Worm (Caenorhabditis elegans) whole organism, late embryonic: ENCODE measurements around the gene lst-6.

ENCODE experiments used
- C08G9.2 ChIP-seq: sonication (generic microtip); optimal IDR thresholded peaks from 2 replicates; lab custom pipeline; 2016; ENCODE audit warnings: mild to moderate bottlenecking, missing genetic modification characterization, moderate library complexity, missing compliant biosample characterization
- C38D4.7 ChIP-seq: fragments of 200-800 bp; sonication (Bioruptor generic); optimal IDR thresholded peaks from 2 replicates; lab custom pipeline; 2018; ENCODE audit warnings: mild to moderate bottlenecking, missing genetic modification characterization, moderate library complexity, missing compliant biosample characterization
- K02D7.2 ChIP-seq: sonication (generic microtip); optimal IDR thresholded peaks from 2 replicates; lab custom pipeline; 2017; ENCODE audit warnings: mild to moderate bottlenecking, missing genetic modification characterization, missing compliant biosample characterization
- T23F11.4 ChIP-seq: fragments of 200-800 bp; sonication (Bioruptor generic); optimal IDR thresholded peaks from 2 replicates; lab custom pipeline; 2018; ENCODE audit warnings: mild to moderate bottlenecking, missing genetic modification characterization, missing compliant biosample characterization
- Y22D7AL.16 ChIP-seq: sonication (generic microtip); optimal IDR thresholded peaks from 2 replicates; lab custom pipeline; 2016; ENCODE audit warnings: missing genetic modification characterization, missing compliant biosample characterization
- ahr-1 ChIP-seq: sonication (generic microtip); optimal IDR thresholded peaks from 2 replicates; lab custom pipeline; 2016; ENCODE audit warnings: missing genetic modification characterization, missing compliant biosample characterization
- ama-1 ChIP-seq: fragments of 150-350 bp; optimal IDR thresholded peaks from 2 replicates; lab custom pipeline; 2014
- ceh-14 ChIP-seq: sonication (generic microtip); optimal IDR thresholded peaks from 2 replicates; lab custom pipeline; 2016; ENCODE audit warnings: missing genotype, missing genetic modification characterization, missing compliant biosample characterization
- ceh-18 ChIP-seq: sonication (generic microtip); optimal IDR thresholded peaks from 2 replicates; lab custom pipeline; 2016; ENCODE audit warnings: missing genetic modification characterization, missing compliant biosample characterization
- ceh-2 ChIP-seq: sonication (generic microtip); optimal IDR thresholded peaks from 2 replicates; lab custom pipeline; 2016; ENCODE audit warnings: missing genotype, missing genetic modification characterization, missing compliant biosample characterization
- ceh-22 ChIP-seq: sonication (generic microtip); optimal IDR thresholded peaks from 2 replicates; lab custom pipeline; 2017; ENCODE audit warnings: missing biosample characterization, missing genetic modification characterization
- ceh-48 ChIP-seq: sonication (generic microtip); optimal IDR thresholded peaks from 2 replicates; lab custom pipeline; 2016; ENCODE audit warnings: missing genetic modification characterization, inconsistent platforms, missing compliant biosample characterization
- dmd-4 ChIP-seq: sonication (generic microtip); optimal IDR thresholded peaks from 2 replicates; lab custom pipeline; 2016; ENCODE audit warnings: borderline replicate concordance, missing genetic modification characterization, missing compliant biosample characterization
- dve-1 ChIP-seq: sonication (generic microtip); optimal IDR thresholded peaks from 2 replicates; lab custom pipeline; 2017; ENCODE audit warnings: antibody characterized with exemption, mild to moderate bottlenecking, missing genetic modification characterization, missing compliant biosample characterization
- elt-2 ChIP-seq: sonication (generic microtip); optimal IDR thresholded peaks from 2 replicates; lab custom pipeline; 2016; ENCODE audit warnings: missing genetic modification reagents, missing genetic modification characterization, missing compliant biosample characterization
- elt-4 ChIP-seq: sonication (generic microtip); optimal IDR thresholded peaks from 2 replicates; lab custom pipeline; 2016; ENCODE audit warnings: missing genetic modification characterization, missing compliant biosample characterization
- ets-4 ChIP-seq: sonication (generic microtip); optimal IDR thresholded peaks from 2 replicates; lab custom pipeline; 2016; ENCODE audit warnings: missing genetic modification characterization, missing compliant biosample characterization
- eyg-1 ChIP-seq: sonication (generic microtip); optimal IDR thresholded peaks from 2 replicates; lab custom pipeline; 2016; ENCODE audit warnings: missing genotype, missing genetic modification characterization, missing compliant biosample characterization
- fax-1 ChIP-seq: sonication (generic microtip); optimal IDR thresholded peaks from 2 replicates; lab custom pipeline; 2016; ENCODE audit warnings: missing genotype, missing genetic modification characterization, missing compliant biosample characterization
- gmeb-2 ChIP-seq: sonication (generic microtip); optimal IDR thresholded peaks from 2 replicates; lab custom pipeline; 2016; ENCODE audit warnings: missing genetic modification characterization, inconsistent platforms, missing compliant biosample characterization
- hlh-13 ChIP-seq: fragments of 200-800 bp; sonication (Bioruptor generic); optimal IDR thresholded peaks from 2 replicates; lab custom pipeline; 2018; ENCODE audit warnings: mild to moderate bottlenecking, missing genetic modification characterization, missing compliant biosample characterization
- hlh-30 ChIP-seq: sonication (generic microtip); optimal IDR thresholded peaks from 2 replicates; lab custom pipeline; 2017; ENCODE audit warnings: antibody characterized with exemption, missing genetic modification characterization, missing compliant biosample characterization; ENCODE audit not compliant: insufficient read depth
- hlh-6 ChIP-seq: sonication (generic microtip); optimal IDR thresholded peaks from 2 replicates; lab custom pipeline; 2016; ENCODE audit warnings: missing genotype, missing genetic modification characterization, missing compliant biosample characterization
- lin-11 ChIP-seq: fragments of 200-800 bp; sonication (Bioruptor generic); optimal IDR thresholded peaks from 2 replicates; lab custom pipeline; 2018; ENCODE audit warnings: mild to moderate bottlenecking, missing genetic modification characterization, missing compliant biosample characterization
- nhr-11 ChIP-seq: fragments of 150-350 bp; optimal IDR thresholded peaks from 2 replicates; lab custom pipeline; 2014; ENCODE audit warnings: missing biosample characterization, missing genetic modification characterization
- nhr-232 ChIP-seq: sonication (generic microtip); optimal IDR thresholded peaks from 2 replicates; lab custom pipeline; 2016; ENCODE audit warnings: missing genetic modification characterization, missing compliant biosample characterization
- npax-4 ChIP-seq: sonication (generic microtip); optimal IDR thresholded peaks from 2 replicates; lab custom pipeline; 2016; ENCODE audit warnings: missing genetic modification characterization, missing compliant biosample characterization
- odd-2 ChIP-seq: sonication (generic microtip); optimal IDR thresholded peaks from 2 replicates; lab custom pipeline; 2017; ENCODE audit warnings: antibody characterized with exemption, mild to moderate bottlenecking, missing genetic modification characterization, missing compliant biosample characterization
- pag-3 ChIP-seq: sonication (generic microtip); optimal IDR thresholded peaks from 2 replicates; lab custom pipeline; 2016; ENCODE audit warnings: missing compliant biosample characterization, missing genetic modification characterization, borderline replicate concordance
- pax-1 ChIP-seq: fragments of 150-350 bp; optimal IDR thresholded peaks from 2 replicates; lab custom pipeline; 2014; ENCODE audit warnings: missing biosample characterization, missing genetic modification characterization
- pqm-1 ChIP-seq: sonication (generic microtip); optimal IDR thresholded peaks from 2 replicates; lab custom pipeline; 2016; ENCODE audit warnings: missing genetic modification characterization, missing compliant biosample characterization
- sdc-2 ChIP-seq: sonication (generic microtip); optimal IDR thresholded peaks from 2 replicates; lab custom pipeline; 2016; ENCODE audit warnings: missing genotype, missing genetic modification characterization, missing compliant biosample characterization
- sox-4 ChIP-seq: sonication (generic microtip); optimal IDR thresholded peaks from 2 replicates; lab custom pipeline; 2017; ENCODE audit warnings: mild to moderate bottlenecking, missing genetic modification characterization, inconsistent platforms, missing compliant biosample characterization
- syd-9 ChIP-seq: sonication (generic microtip); optimal IDR thresholded peaks from 2 replicates; lab custom pipeline; 2016; ENCODE audit warnings: mild to moderate bottlenecking, missing genetic modification characterization, moderate library complexity, missing compliant biosample characterization
- ztf-16 ChIP-seq: sonication (generic microtip); optimal IDR thresholded peaks from 2 replicates; lab custom pipeline; 2017; ENCODE audit warnings: missing genetic modification characterization, missing compliant biosample characterization

The lst-6 gene

DNA sequence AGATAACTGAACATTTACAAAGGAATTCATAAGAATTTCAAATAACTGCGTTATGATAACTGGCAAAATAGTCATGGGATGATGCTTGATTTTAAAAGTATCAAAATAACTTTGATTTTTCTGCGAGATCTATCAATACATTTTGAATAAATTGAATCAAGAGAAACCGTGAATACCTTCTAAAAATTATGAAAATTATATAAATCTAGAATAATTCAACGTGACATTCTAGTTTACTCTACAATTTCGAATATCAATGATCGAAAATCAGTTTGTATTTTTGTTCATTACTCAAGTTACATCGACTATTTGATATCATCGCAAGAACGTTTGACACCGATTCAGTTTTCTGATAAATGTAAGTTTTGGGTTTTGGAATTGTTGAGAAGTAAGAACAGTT is 39.4 kb upstream of the lst-6 start, which contains the start of gene acs-6 (continued):
- TF ChIP-seq dmd-4 (tag; lab: Kevin White, UChicago), result no peak

DNA sequence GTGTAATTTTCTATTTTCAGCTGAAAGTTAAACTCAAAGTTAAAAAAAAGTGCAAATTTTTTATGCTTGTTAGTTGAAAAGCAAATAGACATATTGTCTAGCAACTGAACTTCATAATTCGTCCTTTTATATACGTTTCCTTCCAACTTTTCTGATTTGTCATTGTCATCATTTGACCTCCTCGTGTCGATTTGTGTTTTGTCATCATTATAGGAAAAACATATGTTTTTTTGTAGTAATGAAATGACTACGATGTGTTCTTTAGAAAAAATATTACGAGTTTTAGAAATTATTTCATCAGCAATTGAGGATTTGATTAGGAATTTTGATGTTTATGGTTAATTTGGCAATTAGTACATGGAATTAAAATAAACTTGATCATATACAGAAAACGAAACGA is 38.5 kb upstream of the lst-6 start:
- TF ChIP-seq eyg-1 (tag; lab: Kevin White, UChicago) (no peak), pax-1 (tag; lab: Kevin White, UChicago) (no peak), pqm-1 (no peak), ceh-18 (tag; lab: Kevin White, UChicago) (no peak)
- TF ChIP-seq, all 69 proteins: peak for 0

DNA sequence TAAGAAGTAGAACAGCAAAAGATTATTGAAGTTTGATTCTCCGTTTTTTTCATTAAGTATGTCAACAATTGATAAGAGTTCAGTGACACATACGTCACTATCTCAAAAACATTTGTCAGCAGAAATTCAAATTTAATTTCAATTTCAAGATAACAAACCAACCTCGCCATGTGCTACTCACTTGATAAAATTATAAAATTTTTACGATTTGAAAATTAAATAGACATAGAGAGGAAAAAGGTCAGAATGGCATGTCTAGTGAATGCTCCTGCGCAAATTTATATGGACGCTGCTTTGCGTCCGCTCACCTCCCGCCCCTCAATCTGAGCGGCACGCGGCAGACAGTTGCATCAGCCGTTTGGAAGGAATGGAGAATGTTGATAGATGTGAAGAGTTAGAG is 37.9 kb upstream of the lst-6 start:
- TF ChIP-seq elt-2 (tag; lab: Kevin White, UChicago) (peak; percentile 34), Y22D7AL.16 (tag; lab: Kevin White, UChicago) (no peak)

DNA sequence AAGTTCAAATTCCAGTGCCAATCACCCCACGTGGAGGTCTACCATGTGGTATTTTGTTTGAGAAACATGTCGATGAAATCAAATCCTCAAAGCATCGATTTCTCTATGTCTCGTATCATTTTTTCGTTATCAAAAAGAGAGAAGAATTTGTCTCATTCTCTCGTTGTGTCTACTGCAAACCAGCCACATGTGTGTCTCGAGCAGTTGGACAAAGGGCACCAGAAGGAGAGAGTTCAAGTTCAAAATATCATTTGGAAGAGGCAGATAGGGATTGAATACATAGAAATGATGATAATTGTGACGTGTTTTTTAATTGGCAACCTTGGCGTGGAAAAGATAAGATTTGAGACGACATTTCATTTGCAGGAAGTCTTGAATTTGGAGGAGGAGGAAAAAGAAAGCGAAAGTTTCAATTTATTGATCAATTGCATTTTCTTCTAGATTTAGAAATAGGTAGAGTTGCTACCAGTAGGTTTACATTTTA is 37.0 kb upstream of the lst-6 start:
- TF ChIP-seq dve-1 (tag; lab: Kevin White, UChicago) (no peak), elt-2 (tag; lab: Kevin White, UChicago) (peak; percentile 38), syd-9 (tag; lab: Kevin White, UChicago) (no peak)

DNA sequence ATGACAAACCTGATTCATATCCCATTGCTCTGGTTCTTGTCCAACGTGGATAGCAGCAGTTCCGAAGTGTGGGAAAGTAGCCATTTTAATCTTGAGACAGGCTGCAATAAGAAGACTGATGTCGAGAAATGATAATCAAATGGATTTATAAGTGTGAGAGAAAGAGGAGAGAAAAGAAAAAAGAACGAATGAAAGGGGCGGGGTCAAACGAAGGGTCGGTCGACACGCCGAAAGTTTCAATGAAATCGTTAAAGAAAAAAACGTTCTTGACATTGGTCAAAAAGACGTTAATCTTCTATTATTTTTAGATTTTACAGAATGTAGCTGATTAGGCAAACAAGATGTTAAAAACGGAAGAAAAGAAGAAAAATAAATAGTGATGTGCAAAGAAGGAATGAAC is 35.6 kb upstream of the lst-6 start, which contains the start of gene cth-2:
Gene cth-2, minus strand, starts transcription at position 101 of the 400 bp plus-strand sequence.
- no peak for TF ChIP-seq sox-4 (tag; lab: Kevin White, UChicago)
- TF ChIP-seq lin-11, result no peak
- no peak for TF ChIP-seq sdc-2
- TF ChIP-seq C08G9.2 (tag; lab: Kevin White, UChicago), result no peak
- no peak for TF ChIP-seq hlh-30
- no peak for TF ChIP-seq hlh-13 (GFP tag; lab: Kevin White, UChicago)
- TF ChIP-seq nhr-11 (tag; lab: Kevin White, UChicago), result no peak
- TF ChIP-seq npax-4 (tag; lab: Kevin White, UChicago), result no peak
- no peak for TF ChIP-seq hlh-6 (tag; lab: Kevin White, UChicago)
- no peak for TF ChIP-seq ceh-2 (tag; lab: Kevin White, UChicago)
- no peak for TF ChIP-seq K02D7.2 (tag; lab: Kevin White, UChicago)
- no peak for TF ChIP-seq ceh-14
- no peak for TF ChIP-seq pqm-1
- TF ChIP-seq dve-1 (tag; lab: Kevin White, UChicago), result no peak
- no peak for TF ChIP-seq ztf-16 (tag; lab: Kevin White, UChicago)
- no peak for TF ChIP-seq ceh-22 (tag; lab: Kevin White, UChicago)

DNA sequence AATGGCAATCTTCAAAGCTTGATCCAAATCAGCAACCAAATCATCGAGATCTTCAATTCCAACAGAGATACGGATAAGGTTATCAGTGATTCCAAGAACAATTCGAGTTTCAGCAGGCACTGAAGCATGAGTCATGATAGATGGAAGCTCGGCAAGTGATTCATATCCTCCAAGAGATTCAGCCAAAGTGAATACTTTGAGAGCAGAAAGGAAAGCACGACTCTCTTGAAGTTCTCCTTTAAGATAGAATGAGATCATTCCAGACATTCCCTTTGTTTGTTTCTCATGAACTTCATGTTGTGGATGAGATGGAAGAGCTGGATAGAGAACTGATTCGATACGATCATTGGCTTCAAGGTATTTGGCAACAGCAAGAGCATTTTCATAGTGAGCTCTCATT is 34.0 kb upstream of the lst-6 start:
- TF ChIP-seq ceh-48, result no peak
- TF ChIP-seq elt-4 (tag; lab: Kevin White, UChicago), result no peak
- TF ChIP-seq ets-4 (tag; lab: Kevin White, UChicago), result no peak
- TF ChIP-seq odd-2 (tag; lab: Kevin White, UChicago), result no peak
- no peak for TF ChIP-seq fax-1 (tag; lab: Kevin White, UChicago)
- TF ChIP-seq nhr-232 (tag; lab: Kevin White, UChicago), result no peak
- TF ChIP-seq T23F11.4 (GFP tag; lab: Kevin White, UChicago), result no peak
- TF ChIP-seq ahr-1, result no peak
- no peak for TF ChIP-seq gmeb-2 (tag; lab: Kevin White, UChicago)
- no peak for TF ChIP-seq ama-1
- TF ChIP-seq ceh-22 (tag; lab: Kevin White, UChicago), result no peak
- TF ChIP-seq C38D4.7 (GFP tag; lab: Kevin White, UChicago), result no peak
- TF ChIP-seq pag-3, result no peak
- no peak for TF ChIP-seq C08G9.2 (tag; lab: Kevin White, UChicago)
- TF ChIP-seq ztf-16 (tag; lab: Kevin White, UChicago), result no peak
- TF ChIP-seq, all 69 proteins: peak for 0
